Fruit fly (Drosophila melanogaster): ENCODE results near the gene Octbeta1R.

- TF ChIP-seq ATbp (GFP tag; optimal IDR thresholded peaks at IDR 0.05) = no peak
- no peak for TF ChIP-seq Max (GFP tag; optimal IDR thresholded peaks at IDR 0.05)
Observed at dm6 chr3R:22525546-22526352, 28.7 kb downstream of the Octbeta1R start.
